Worm (Caenorhabditis elegans) whole organism, dauer: ENCODE results near the gene clec-187.

Experiments used
- unc-62 ChIP-seq: sonication (generic microtip); optimal IDR thresholded peaks from 2 replicates; lab custom pipeline; 2017; ENCODE audit warnings: missing biosample characterization, missing genetic modification reagents, missing genetic modification characterization

Gene clec-187

ce11 chrIV:12854372-12855114 lies 16.8 kb downstream of the clec-187 start:
- no peak for TF ChIP-seq unc-62 (GFP tag; lab: Kevin White, UChicago)

- TF ChIP-seq unc-62 (GFP tag; lab: Kevin White, UChicago), result no peak
Observed at ce11 chrIV:12849030-12849560, 22.2 kb downstream of the clec-187 start, which contains the start of gene srf-3. TSS of gene srf-3 (plus strand) at chrIV:12849510.

ce11 chrIV:12845596-12845995 lies 25.7 kb downstream of the clec-187 start, which contains the start of gene txt-19:
TSS of gene txt-19 (plus strand) at chrIV:12845899.
- TF ChIP-seq unc-62 (GFP tag; lab: Kevin White, UChicago), result no peak

ce11 chrIV:12842895-12843294 lies 28.4 kb downstream of the clec-187 start:
- no peak for TF ChIP-seq unc-62 (GFP tag; lab: Kevin White, UChicago)

- no peak for TF ChIP-seq unc-62 (GFP tag; lab: Kevin White, UChicago)
Observed at ce11 chrIV:12842121-12842520, 29.2 kb downstream of the clec-187 start.

ce11 chrIV:12840873-12841272 lies 30.4 kb downstream of the clec-187 start:
- no peak for TF ChIP-seq unc-62 (GFP tag; lab: Kevin White, UChicago)

- no peak for TF ChIP-seq unc-62 (GFP tag; lab: Kevin White, UChicago)
Observed at ce11 chrIV:12840348-12840747, 30.9 kb downstream of the clec-187 start.

ce11 chrIV:12836208-12836607 lies 35.1 kb downstream of the clec-187 start, which contains the start of gene M02B1.3:
TSS of gene M02B1.3 (plus strand) at chrIV:12836508.
- no peak for TF ChIP-seq unc-62 (GFP tag; lab: Kevin White, UChicago)

ce11 chrIV:12835363-12835762 lies 35.9 kb downstream of the clec-187 start:
- TF ChIP-seq unc-62 (GFP tag; lab: Kevin White, UChicago), result no peak

- no peak for TF ChIP-seq unc-62 (GFP tag; lab: Kevin White, UChicago)
Observed at ce11 chrIV:12834417-12834731, 36.9 kb downstream of the clec-187 start.

- TF ChIP-seq unc-62 (GFP tag; lab: Kevin White, UChicago), result no peak
Observed at ce11 chrIV:12833698-12834416, 37.4 kb downstream of the clec-187 start.

- TF ChIP-seq unc-62 (GFP tag; lab: Kevin White, UChicago), result no peak
Observed at ce11 chrIV:12831609-12832500, 39.4 kb downstream of the clec-187 start.

- no peak for TF ChIP-seq unc-62 (GFP tag; lab: Kevin White, UChicago)
Observed at ce11 chrIV:12830829-12831392, 40.4 kb downstream of the clec-187 start.

ce11 chrIV:12825304-12825703 lies 46.0 kb downstream of the clec-187 start, which contains the start of gene M02B1.4:
TSS of gene M02B1.4 (minus strand) at chrIV:12825312.
- no peak for TF ChIP-seq unc-62 (GFP tag; lab: Kevin White, UChicago)
